Worm (Caenorhabditis elegans) whole organism, L4/young adult: ENCODE results near the gene K12H4.6.

Source experiments
- dao-5 ChIP-seq: sonication (generic microtip); optimal IDR thresholded peaks from 2 replicates; lab custom pipeline; 2016; ENCODE audit warnings: missing genotype, missing genetic modification characterization, moderate library complexity, missing compliant biosample characterization
- him-1 ChIP-seq: sonication (generic microtip); optimal IDR thresholded peaks from 2 replicates; lab custom pipeline; 2016; ENCODE audit warnings: missing genotype, missing genetic modification reagents, missing genetic modification characterization, missing compliant biosample characterization

DNA sequence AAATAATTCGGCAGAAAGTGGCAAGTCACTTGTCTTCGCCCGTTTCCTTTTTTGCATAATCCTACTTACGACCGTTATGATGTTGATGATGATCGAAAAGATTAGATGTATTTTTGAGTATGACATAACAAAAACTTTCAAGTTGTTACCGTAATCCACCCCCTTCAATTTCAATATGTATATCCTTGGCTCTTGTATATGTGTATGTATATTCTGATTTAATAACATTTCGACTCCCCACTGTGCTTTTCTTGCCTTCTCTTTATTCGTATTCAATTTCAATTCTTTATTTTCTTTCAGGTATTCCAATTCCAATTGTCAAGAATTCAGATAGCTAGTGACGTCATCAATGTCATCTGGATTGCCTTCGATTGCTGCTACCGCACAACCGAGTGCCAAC is 24.3 kb upstream of the K12H4.6 start, which contains the start of gene pros-1:
- TF ChIP-seq him-1 (no peak), dao-5 (tag; lab: Kevin White, UChicago) (no peak)
